Worm (Caenorhabditis elegans) whole organism, L2 larva: ENCODE results near the gene yju-2.

Experiments used
- ZK546.5 ChIP-seq: sonication (generic microtip); optimal IDR thresholded peaks from 2 replicates; lab custom pipeline; 2017; ENCODE audit warnings: missing biosample characterization, missing genetic modification characterization
- ama-1 ChIP-seq: fragments of 150-350 bp; optimal IDR thresholded peaks from 2 replicates; lab custom pipeline; 2018; ENCODE audit warnings: inconsistent platforms
- elt-1 ChIP-seq: fragments of 150-350 bp; optimal IDR thresholded peaks from 2 replicates; lab custom pipeline; 2014; ENCODE audit warnings: missing biosample characterization, missing genetic modification characterization
- fos-1 ChIP-seq: fragments of 150-350 bp; optimal IDR thresholded peaks from 2 replicates; lab custom pipeline; 2014; ENCODE audit warnings: missing biosample characterization, missing genetic modification characterization
- lin-13 ChIP-seq: fragments of 150-350 bp; optimal IDR thresholded peaks from 2 replicates; lab custom pipeline; 2014; ENCODE audit warnings: missing biosample characterization, missing genetic modification reagents, missing genetic modification characterization
- nhr-10 ChIP-seq: sonication (generic microtip); optimal IDR thresholded peaks from 2 replicates; lab custom pipeline; 2017; ENCODE audit warnings: missing biosample characterization, missing genetic modification characterization
- nhr-11 ChIP-seq: fragments of 150-350 bp; optimal IDR thresholded peaks from 2 replicates; lab custom pipeline; 2014; ENCODE audit warnings: missing biosample characterization, missing genetic modification characterization
- nhr-237 ChIP-seq: fragments of 150-350 bp; optimal IDR thresholded peaks from 2 replicates; lab custom pipeline; 2014; ENCODE audit warnings: missing biosample characterization, missing genetic modification characterization
- peb-1 ChIP-seq: fragments of 150-350 bp; optimal IDR thresholded peaks from 2 replicates; lab custom pipeline; 2014; ENCODE audit warnings: missing biosample characterization, missing genetic modification characterization
- skn-1 ChIP-seq: sonication (generic microtip); optimal IDR thresholded peaks from 2 replicates; lab custom pipeline; 2017; ENCODE audit warnings: missing biosample characterization, missing genetic modification characterization
- snpc-4 ChIP-seq: fragments of 150-350 bp; optimal IDR thresholded peaks from 2 replicates; lab custom pipeline; 2014; ENCODE audit warnings: missing biosample characterization, missing genetic modification characterization

- TF ChIP-seq skn-1 (tag; lab: Kevin White, UChicago) (no peak), ama-1 (lab: Kevin White, UChicago) (peak; percentile 91), lin-13 (GFP tag; lab: Kevin White, UChicago) (no peak), ZK546.5 (tag; lab: Kevin White, UChicago) (no peak), peb-1 (tag; lab: Kevin White, UChicago) (no peak), nhr-237 (no peak), nhr-11 (tag; lab: Kevin White, UChicago) (no peak), nhr-10 (peak; percentile 38), elt-1 (tag; lab: Kevin White, UChicago) (no peak), fos-1 (tag; lab: Kevin White, UChicago) (peak; percentile 25), snpc-4 (tag; lab: Kevin White, UChicago) (peak; percentile 97)
These were observed 42.8 kb upstream of the yju-2 start for ce11 chrIII:7141285-7141715.
